Worm (Caenorhabditis elegans): ENCODE results near the gene npr-4.
A peak's percentile ranks its signal among the peaks of the same experiment; 100 is the strongest.

Gene npr-4

DNA sequence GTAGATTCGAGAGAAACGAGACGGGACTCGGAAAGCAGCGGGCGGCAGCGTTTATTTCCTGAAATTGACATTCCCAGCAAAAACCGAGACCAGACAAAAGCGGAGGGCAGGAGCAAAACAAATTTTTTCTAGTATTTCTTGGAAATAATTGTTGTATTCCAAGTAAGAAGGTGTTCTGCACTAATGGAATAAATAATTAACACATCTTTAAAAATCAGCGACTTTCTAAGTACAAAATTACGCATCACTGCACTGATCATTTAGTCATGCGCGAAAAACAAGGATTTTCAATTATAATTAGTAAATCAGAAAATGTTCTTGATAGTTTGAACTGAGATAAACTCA is 35.0 kb downstream of the npr-4 start:
- TF ChIP-seq nhr-237 (tag; optimal IDR thresholded peaks at IDR 0.05) (no peak), nhr-21 (tag; optimal IDR thresholded peaks at IDR 0.05) (peak; percentile 51), ceh-16 (tag; optimal IDR thresholded peaks at IDR 0.05) (no peak), lin-13 (GFP tag; optimal IDR thresholded peaks at IDR 0.05) (no peak), crh-2 (tag; optimal IDR thresholded peaks at IDR 0.05) (peak; percentile 26), sem-4 (tag; optimal IDR thresholded peaks at IDR 0.05) (no peak), C34F6.9 (tag; optimal IDR thresholded peaks at IDR 0.05) (peak; percentile 1)

DNA sequence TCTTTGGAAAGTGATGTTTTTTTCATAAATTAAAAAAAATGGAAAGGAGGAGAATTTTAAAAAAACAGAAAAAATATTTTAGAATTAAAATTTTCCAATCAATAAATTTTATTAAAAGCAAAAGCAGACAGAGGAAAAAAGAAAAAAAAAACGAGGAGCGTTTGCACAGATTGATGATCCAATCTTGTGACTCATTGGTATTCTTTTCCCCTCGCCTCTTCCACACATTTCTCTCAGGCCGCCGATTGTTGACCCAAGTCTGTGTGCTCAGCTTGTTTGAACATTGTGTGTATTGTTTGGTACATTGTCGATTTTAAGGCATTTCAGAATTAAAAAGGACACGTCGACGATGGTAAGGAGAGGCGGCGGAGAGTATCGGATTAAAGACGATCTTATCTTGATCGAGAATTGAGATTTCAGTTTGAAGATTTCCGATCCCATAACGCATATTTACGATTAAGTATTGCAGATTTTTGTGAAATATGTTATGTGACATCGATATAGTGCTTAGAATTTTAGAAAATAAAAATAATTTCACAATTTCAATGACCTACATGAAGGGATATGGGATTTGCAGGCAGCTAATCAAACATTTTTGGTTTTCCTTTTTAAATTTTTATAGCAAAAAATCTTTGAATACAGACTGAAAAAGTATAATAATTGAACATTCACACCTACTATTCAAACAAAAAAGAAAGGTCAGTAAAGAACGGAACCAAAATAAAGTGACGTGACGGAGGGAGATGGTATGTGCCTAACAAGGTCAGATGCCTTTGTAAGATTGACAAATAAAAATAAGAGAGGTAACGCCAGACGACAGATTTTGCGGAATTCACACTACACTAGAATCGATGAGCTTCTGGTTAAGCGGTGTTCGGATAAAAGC is 35.6 kb downstream of the npr-4 start:
- TF ChIP-seq unc-55 (GFP tag; optimal IDR thresholded peaks at IDR 0.05): no peak
- TF ChIP-seq ztf-1 (GFP tag; conservative IDR thresholded peaks at IDR 0.05): no peak
- peak; percentile 97 for TF ChIP-seq elt-1 (tag; optimal IDR thresholded peaks at IDR 0.05)
- TF ChIP-seq ZK546.5 (tag; optimal IDR thresholded peaks at IDR 0.05): no peak
- TF ChIP-seq nhr-25 (tag; optimal IDR thresholded peaks at IDR 0.05): peak; percentile 24
- TF ChIP-seq C34F6.9 (tag; optimal IDR thresholded peaks at IDR 0.05): peak; percentile 22
- TF ChIP-seq F13H6.1 (tag; optimal IDR thresholded peaks at IDR 0.05): peak; percentile 31
- peak; percentile 78 for TF ChIP-seq nhr-23 (tag; optimal IDR thresholded peaks at IDR 0.05)
- TF ChIP-seq unc-39 (tag; optimal IDR thresholded peaks at IDR 0.05): no peak
- no peak for TF ChIP-seq zag-1 (tag; optimal IDR thresholded peaks at IDR 0.05)
- TF ChIP-seq nhr-129 (tag; optimal IDR thresholded peaks at IDR 0.05): peak; percentile 33
- no peak for TF ChIP-seq unc-62 (GFP tag; optimal IDR thresholded peaks at IDR 0.05)
- TF ChIP-seq ama-1 (optimal IDR thresholded peaks at IDR 0.05): no peak
- TF ChIP-seq nhr-21 (tag; optimal IDR thresholded peaks at IDR 0.05): no peak
- no peak for TF ChIP-seq nhr-10 (tag; optimal IDR thresholded peaks at IDR 0.05)
- TF ChIP-seq sma-9 (GFP tag; optimal IDR thresholded peaks at IDR 0.05): peak; percentile 29
- TF ChIP-seq sma-9 (tag; optimal IDR thresholded peaks at IDR 0.05): no peak
- TF ChIP-seq ceh-16 (tag; optimal IDR thresholded peaks at IDR 0.05): peak; percentile 44
- peak in 1 of 2 experiments; percentile 16 for TF ChIP-seq lsy-2 (tag; optimal IDR thresholded peaks at IDR 0.05)

DNA sequence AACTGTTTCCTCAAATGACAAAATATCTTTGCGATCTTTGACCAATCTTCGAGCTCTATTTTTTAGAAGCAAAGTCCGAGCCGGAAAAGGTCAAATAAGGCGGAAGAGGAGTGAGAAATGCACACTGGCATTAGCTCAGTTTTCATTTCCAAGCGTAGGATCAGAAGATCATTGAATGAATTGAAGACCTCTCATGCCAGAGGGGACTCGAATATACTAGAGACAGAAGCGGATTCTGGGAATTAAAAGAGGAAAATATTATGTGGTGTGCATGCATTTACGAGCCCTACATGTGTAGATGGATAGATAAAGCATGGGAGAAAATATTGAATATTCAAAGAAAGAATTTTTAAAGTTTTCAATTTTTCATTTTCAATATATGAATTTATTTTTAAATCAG is 38.1 kb downstream of the npr-4 start:
- TF ChIP-seq nhr-6 (tag; optimal IDR thresholded peaks at IDR 0.05) (peak; percentile 9), nhr-129 (tag; optimal IDR thresholded peaks at IDR 0.05) (no peak), crh-2 (tag; optimal IDR thresholded peaks at IDR 0.05) (peak; percentile 16), nhr-23 (tag; optimal IDR thresholded peaks at IDR 0.05) (no peak), ztf-11 (tag; optimal IDR thresholded peaks at IDR 0.05) (no peak), blmp-1 (tag; optimal IDR thresholded peaks at IDR 0.05; ENCODE audit: insufficient read depth) (no peak), C34F6.9 (tag; optimal IDR thresholded peaks at IDR 0.05) (peak; percentile 2), ceh-16 (tag; optimal IDR thresholded peaks at IDR 0.05) (no peak), unc-55 (GFP tag; optimal IDR thresholded peaks at IDR 0.05) (peak; percentile 13), lsy-2 (tag; optimal IDR thresholded peaks at IDR 0.05) (peak in 1 of 2 experiments; percentile 34)

DNA sequence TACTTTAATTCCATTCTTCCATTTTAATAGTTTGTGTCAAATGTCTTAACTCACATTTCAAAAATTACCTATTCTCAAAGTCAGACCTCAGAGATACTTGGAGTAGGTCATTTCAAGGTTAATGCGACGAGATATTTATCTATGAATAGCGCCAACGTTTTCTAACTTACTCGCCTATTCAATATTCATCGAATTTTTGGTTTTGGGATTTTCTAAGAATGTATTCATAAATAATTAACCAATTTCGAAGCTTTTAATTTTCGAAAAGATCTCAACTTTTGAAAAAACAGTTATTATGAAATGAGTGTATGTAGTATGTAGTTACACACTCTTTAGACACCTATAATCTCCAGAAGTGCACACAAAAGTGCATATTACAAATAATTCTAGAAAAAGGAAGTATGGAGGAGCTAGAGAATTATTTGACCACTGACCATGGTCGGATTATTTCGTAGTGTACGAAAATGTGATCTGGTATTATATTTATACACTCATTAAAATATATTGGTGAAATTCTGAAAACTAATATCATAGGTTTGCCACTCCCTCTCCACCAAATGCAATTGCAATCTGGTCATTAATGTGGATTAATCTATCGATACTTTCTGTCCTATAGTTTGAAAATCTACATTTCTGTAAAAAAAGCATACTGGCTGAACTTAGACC is 38.9 kb downstream of the npr-4 start:
- TF ChIP-seq unc-55 (GFP tag; optimal IDR thresholded peaks at IDR 0.05) (peak; percentile 55), F13H6.1 (tag; optimal IDR thresholded peaks at IDR 0.05) (no peak), fos-1 (tag; optimal IDR thresholded peaks at IDR 0.05) (no peak), crh-2 (tag; optimal IDR thresholded peaks at IDR 0.05) (peak; percentile 7), mab-5 (tag; optimal IDR thresholded peaks at IDR 0.05) (no peak), C34F6.9 (tag; optimal IDR thresholded peaks at IDR 0.05) (peak; percentile 13)

DNA sequence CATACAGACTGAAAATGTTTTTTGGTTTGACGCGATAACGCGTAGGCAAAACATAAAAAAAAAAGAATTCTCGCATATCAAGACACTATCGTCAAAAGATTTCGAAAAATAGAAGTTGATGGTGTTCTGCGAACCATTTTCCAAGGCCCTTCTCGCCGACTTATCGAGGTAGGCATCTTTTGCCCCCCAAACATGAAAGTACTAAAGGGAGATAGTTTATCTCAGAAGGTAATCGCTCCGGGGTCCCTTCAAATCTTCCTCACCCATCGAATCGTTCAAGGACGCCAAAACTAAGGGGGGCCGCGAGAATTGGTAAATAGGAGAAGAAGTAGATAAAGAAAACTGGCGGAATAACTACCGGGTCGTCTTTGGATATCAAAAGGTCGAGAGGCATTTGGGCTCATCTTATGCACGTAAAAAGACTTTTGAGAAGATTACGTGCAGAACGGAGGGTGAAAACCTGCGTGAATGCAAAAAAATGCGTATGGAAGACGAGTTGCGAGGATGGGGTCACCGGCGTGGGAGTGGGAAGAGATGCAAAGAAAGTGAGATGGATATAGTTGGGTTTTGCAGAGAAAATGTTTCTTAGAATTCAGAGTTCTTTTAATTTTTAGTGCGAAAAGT is 40.0 kb downstream of the npr-4 start:
- TF ChIP-seq Y55F3AM.14 (GFP tag; optimal IDR thresholded peaks at IDR 0.05) (no peak), sma-3 (GFP tag; optimal IDR thresholded peaks at IDR 0.05) (no peak), skn-1 (tag; optimal IDR thresholded peaks at IDR 0.05) (no peak), nhr-10 (tag; optimal IDR thresholded peaks at IDR 0.05) (no peak), unc-39 (tag; optimal IDR thresholded peaks at IDR 0.05) (no peak), elt-1 (tag; optimal IDR thresholded peaks at IDR 0.05) (peak; percentile 94), lin-11 (tag; optimal IDR thresholded peaks at IDR 0.05) (peak; percentile 3), egl-27 (tag; optimal IDR thresholded peaks at IDR 0.05) (no peak), sma-9 (GFP tag; optimal IDR thresholded peaks at IDR 0.05) (peak; percentile 76), sma-9 (tag; optimal IDR thresholded peaks at IDR 0.05) (no peak), ztf-4 (tag; optimal IDR thresholded peaks at IDR 0.05) (no peak), nhr-23 (tag; optimal IDR thresholded peaks at IDR 0.05) (peak; percentile 93), fos-1 (tag; optimal IDR thresholded peaks at IDR 0.05) (no peak), C34F6.9 (tag; optimal IDR thresholded peaks at IDR 0.05) (no peak), peb-1 (tag; optimal IDR thresholded peaks at IDR 0.05) (no peak), nhr-237 (tag; optimal IDR thresholded peaks at IDR 0.05) (no peak), unc-55 (GFP tag; optimal IDR thresholded peaks at IDR 0.05) (no peak), ceh-16 (tag; optimal IDR thresholded peaks at IDR 0.05) (peak; percentile 91), alr-1 (tag; optimal IDR thresholded peaks at IDR 0.05) (no peak), nhr-25 (tag; optimal IDR thresholded peaks at IDR 0.05) (peak; percentile 80)

All from whole organism, L2 larva.